Worm (Caenorhabditis elegans) whole organism, L1 larva: ENCODE results near the gene R03C1.1.

Source experiments
- lin-13 ChIP-seq: fragments of 150-350 bp; optimal IDR thresholded peaks from 2 replicates; lab custom pipeline; 2014; ENCODE audit warnings: missing biosample characterization, missing genetic modification reagents, missing genetic modification characterization
- lin-39 ChIP-seq: fragments of 150-350 bp; optimal IDR thresholded peaks from 2 replicates; lab custom pipeline; 2014; ENCODE audit warnings: missing biosample characterization, missing genetic modification reagents, missing genetic modification characterization
- mep-1 ChIP-seq: fragments of 150-350 bp; optimal IDR thresholded peaks from 2 replicates; lab custom pipeline; 2014; ENCODE audit warnings: missing biosample characterization, missing genetic modification characterization
- rnt-1 ChIP-seq: sonication (generic microtip); optimal IDR thresholded peaks from 2 replicates; lab custom pipeline; 2016; ENCODE audit warnings: mild to moderate bottlenecking, missing genetic modification characterization, moderate library complexity, missing compliant biosample characterization
- snpc-4 ChIP-seq: fragments of 150-350 bp; optimal IDR thresholded peaks from 2 replicates; lab custom pipeline; 2014; ENCODE audit warnings: missing biosample characterization, missing genetic modification characterization
- unc-62 ChIP-seq: fragments of 150-350 bp; optimal IDR thresholded peaks from 2 replicates; lab custom pipeline; 2014; ENCODE audit warnings: missing biosample characterization, missing genetic modification reagents, missing genetic modification characterization
- ztf-4 ChIP-seq: fragments of 150-350 bp; optimal IDR thresholded peaks from 2 replicates; lab custom pipeline; 2014; ENCODE audit warnings: missing biosample characterization, missing genetic modification characterization

DNA sequence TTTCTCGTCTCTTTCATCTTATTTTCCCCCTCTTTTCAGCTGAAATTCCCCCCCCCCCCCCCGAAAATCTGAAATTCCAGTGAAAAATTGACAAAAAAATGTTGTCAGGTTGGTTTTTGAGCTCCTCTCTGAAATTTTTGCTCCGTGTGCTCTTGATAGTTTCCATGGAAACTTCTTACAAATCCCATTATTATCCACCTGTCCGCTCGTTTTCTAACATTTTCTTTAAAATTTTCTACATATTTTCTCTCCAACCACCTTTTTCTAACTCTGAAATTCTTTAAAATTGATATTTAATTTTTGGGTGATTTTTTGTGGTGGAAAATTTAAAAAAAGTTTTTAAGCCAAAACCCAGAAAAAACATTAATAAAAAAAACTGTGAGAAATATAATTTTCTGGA lies 43.5 kb downstream of the R03C1.1 start, which contains the start of gene gpx-2:
- TF ChIP-seq ztf-4 (tag; lab: Kevin White, UChicago), result no peak
- TF ChIP-seq rnt-1 (tag; lab: Kevin White, UChicago), result no peak
- no peak for TF ChIP-seq lin-39 (tag; lab: Kevin White, UChicago)
- TF ChIP-seq snpc-4, result no peak
- no peak for TF ChIP-seq mep-1 (tag; lab: Kevin White, UChicago)
- TF ChIP-seq lin-13, result no peak
- no peak for TF ChIP-seq unc-62
